Worm (Caenorhabditis elegans): ENCODE measurements around the gene srxa-15.

DNA sequence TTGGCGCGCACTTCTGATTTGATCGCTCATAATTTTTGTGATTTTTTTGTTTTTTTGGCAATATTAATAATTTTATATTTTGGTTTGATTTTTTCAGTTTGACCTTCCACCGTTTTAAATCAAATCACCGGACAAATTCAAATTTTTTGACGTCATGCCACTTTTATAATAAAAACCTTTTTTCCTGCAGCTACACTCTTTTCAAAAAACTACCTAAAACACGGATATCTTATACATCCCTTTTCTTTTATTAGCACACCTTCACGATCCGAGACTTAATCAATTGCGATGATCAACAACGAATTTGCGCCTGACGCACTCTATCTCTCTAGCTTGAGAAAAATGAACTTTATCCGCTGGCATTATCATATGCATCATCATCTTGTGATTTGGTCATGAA lies 32.5 kb upstream of the srxa-15 start, which contains the start of gene grd-2:
- TF ChIP-seq ceh-43 (GFP tag; optimal IDR thresholded peaks at IDR 0.05) (no peak), unc-39 (tag; optimal IDR thresholded peaks at IDR 0.05) (no peak)

Data from whole organism, mixed stage, embryonic.